Fruit fly (Drosophila melanogaster) whole organism, prepupa: ENCODE measurements around the gene Sgs5.

Experiments used
- Blimp-1 ChIP-seq: fragments of 200-800 bp; sonication (Bioruptor generic); optimal IDR thresholded peaks from 3 replicates; lab custom pipeline; 2017; ENCODE audit warnings: missing biosample characterization, missing genetic modification characterization, mild to moderate bottlenecking, moderate library complexity, missing genetic modification reagents
- CG10631 ChIP-seq: fragments of 200-800 bp; sonication (Bioruptor generic); optimal IDR thresholded peaks from 2 replicates; lab custom pipeline; 2016; ENCODE audit warnings: missing biosample characterization, missing genetic modification characterization
- CG10669 ChIP-seq: fragments of 200-800 bp; sonication (Bioruptor generic); optimal IDR thresholded peaks from 3 replicates; lab custom pipeline; 2018; ENCODE audit warnings: missing biosample characterization, mild to moderate bottlenecking, missing genetic modification characterization, moderate library complexity
- CG11294 ChIP-seq: fragments of 200-800 bp; sonication (Bioruptor generic); IDR thresholded peaks from 2 replicates; pipeline ENCODE4 v1.3.6; 2022; ENCODE audit warnings: missing biosample characterization, missing genetic modification characterization
- CG11762 ChIP-seq: fragments of 200-800 bp; sonication (Bioruptor generic); optimal IDR thresholded peaks from 3 replicates; lab custom pipeline; 2016; ENCODE audit warnings: missing biosample characterization, missing genetic modification characterization; ENCODE audit not compliant: insufficient read depth
- CG11902 ChIP-seq: fragments of 200-800 bp; sonication (Bioruptor generic); optimal IDR thresholded peaks from 3 replicates; lab custom pipeline; 2016; ENCODE audit warnings: missing biosample characterization, missing genetic modification characterization
- CG16779 ChIP-seq: fragments of 200-800 bp; sonication (Bioruptor generic); optimal IDR thresholded peaks from 3 replicates; lab custom pipeline; 2017; ENCODE audit warnings: missing biosample characterization, mild to moderate bottlenecking, missing genetic modification characterization
- CG31627 ChIP-seq: fragments of 200-800 bp; sonication (Bioruptor generic); optimal IDR thresholded peaks from 3 replicates; lab custom pipeline; 2016; ENCODE audit warnings: missing biosample characterization, missing genetic modification characterization
- CG32006 ChIP-seq: fragments of 200-800 bp; sonication (Bioruptor generic); optimal IDR thresholded peaks from 3 replicates; lab custom pipeline; 2017; ENCODE audit warnings: missing biosample characterization, mild to moderate bottlenecking, missing genetic modification characterization
- CG34406 ChIP-seq: fragments of 200-800 bp; sonication (Bioruptor generic); optimal IDR thresholded peaks from 3 replicates; lab custom pipeline; 2016; ENCODE audit warnings: missing biosample characterization, missing genetic modification characterization
- CG3919 ChIP-seq: fragments of 200-800 bp; sonication (Bioruptor generic); optimal IDR thresholded peaks from 3 replicates; lab custom pipeline; 2016; ENCODE audit warnings: missing biosample characterization, missing genetic modification characterization
- CG6163 ChIP-seq: fragments of 200-800 bp; sonication (Bioruptor generic); IDR thresholded peaks from 3 replicates; pipeline ENCODE4 v1.3.6; 2022; ENCODE audit warnings: missing biosample characterization, missing genetic modification characterization
- CG6792 ChIP-seq: fragments of 200-800 bp; sonication (Bioruptor generic); optimal IDR thresholded peaks from 3 replicates; lab custom pipeline; 2016; ENCODE audit warnings: missing biosample characterization, missing genetic modification characterization
- CG7368 ChIP-seq: fragments of 200-800 bp; sonication (Bioruptor generic); optimal IDR thresholded peaks from 3 replicates; lab custom pipeline; 2016; ENCODE audit warnings: missing biosample characterization, missing genetic modification characterization
- CG8119 ChIP-seq: fragments of 200-800 bp; sonication (Bioruptor generic); IDR thresholded peaks from 3 replicates; pipeline ENCODE4 v1.3.6; 2022; ENCODE audit warnings: missing biosample characterization, missing genetic modification characterization
- CG8319 ChIP-seq: fragments of 200-800 bp; sonication (Bioruptor generic); optimal IDR thresholded peaks from 3 replicates; lab custom pipeline; 2016; ENCODE audit warnings: missing biosample characterization, missing genetic modification characterization
- CG8632 ChIP-seq: fragments of 200-800 bp; sonication (Bioruptor generic); optimal IDR thresholded peaks from 3 replicates; lab custom pipeline; 2016; ENCODE audit warnings: missing biosample characterization, missing genetic modification characterization
- CG9139 ChIP-seq: fragments of 200-800 bp; sonication (Bioruptor generic); optimal IDR thresholded peaks from 3 replicates; lab custom pipeline; 2017; ENCODE audit warnings: missing biosample characterization, mild to moderate bottlenecking, missing genetic modification characterization
- Eip75B ChIP-seq: fragments of 200-800 bp; sonication (Bioruptor generic); optimal IDR thresholded peaks from 3 replicates; lab custom pipeline; 2016; ENCODE audit warnings: missing biosample characterization, missing genetic modification characterization
- Eip78C ChIP-seq: fragments of 200-800 bp; sonication (Bioruptor generic); peaks from one replicate; lab custom pipeline; 2016; ENCODE audit warnings: missing biosample characterization, missing genetic modification characterization
- Eip93F ChIP-seq: fragments of 200-800 bp; sonication (Bioruptor generic); optimal IDR thresholded peaks from 2 replicates; lab custom pipeline; 2016; ENCODE audit warnings: missing biosample characterization, mild to moderate bottlenecking, missing genetic modification characterization
- Ets96B ChIP-seq: fragments of 200-800 bp; optimal IDR thresholded peaks from 2 replicates; lab custom pipeline; 2019; ENCODE audit warnings: missing biosample characterization, mild to moderate bottlenecking, missing genetic modification characterization, moderate library complexity
- Hr4 ChIP-seq: fragments of 200-800 bp; sonication (Bioruptor generic); optimal IDR thresholded peaks from 3 replicates; lab custom pipeline; 2016; ENCODE audit warnings: missing biosample characterization, missing genetic modification characterization
- Lpt ChIP-seq: fragments of 200-800 bp; sonication (Bioruptor generic); optimal IDR thresholded peaks from 3 replicates; lab custom pipeline; 2016; ENCODE audit warnings: missing biosample characterization, missing genetic modification characterization
- Met ChIP-seq: fragments of 200-800 bp; sonication (Bioruptor generic); optimal IDR thresholded peaks from 3 replicates; lab custom pipeline; 2016; ENCODE audit warnings: missing biosample characterization, missing genetic modification characterization
- OdsH ChIP-seq: fragments of 200-800 bp; sonication (Bioruptor generic); optimal IDR thresholded peaks from 3 replicates; lab custom pipeline; 2016; ENCODE audit warnings: missing biosample characterization, missing genetic modification characterization
- Sox14 ChIP-seq: fragments of 200-800 bp; sonication (Bioruptor generic); optimal IDR thresholded peaks from 3 replicates; lab custom pipeline; 2016; ENCODE audit warnings: missing biosample characterization, missing genetic modification characterization
- dac ChIP-seq: fragments of 200-800 bp; sonication (Bioruptor generic); optimal IDR thresholded peaks from 2 replicates; lab custom pipeline; 2017; ENCODE audit warnings: missing biosample characterization, mild to moderate bottlenecking, missing genetic modification characterization
- dsx ChIP-seq: fragments of 200-800 bp; optimal IDR thresholded peaks from 3 replicates; lab custom pipeline; 2019; ENCODE audit warnings: missing biosample characterization, mild to moderate bottlenecking, missing genetic modification characterization, moderate library complexity; ENCODE audit not compliant: poor library complexity, severe bottlenecking
- eg ChIP-seq: fragments of 200-800 bp; sonication (Bioruptor generic); IDR thresholded peaks from 3 replicates; pipeline ENCODE4 v1.3.6; 2022; ENCODE audit warnings: missing biosample characterization, missing genetic modification characterization
- fkh ChIP-seq: fragments of 200-800 bp; sonication (Bioruptor generic); optimal IDR thresholded peaks from 3 replicates; lab custom pipeline; 2017; ENCODE audit warnings: missing biosample characterization, mild to moderate bottlenecking, missing genetic modification characterization, moderate library complexity
- lz ChIP-seq: fragments of 200-800 bp; sonication (Bioruptor generic); optimal IDR thresholded peaks from 3 replicates; lab custom pipeline; 2016; ENCODE audit warnings: missing biosample characterization, missing genetic modification characterization
- net ChIP-seq: fragments of 200-800 bp; sonication (Bioruptor generic); optimal IDR thresholded peaks from 3 replicates; lab custom pipeline; 2016; ENCODE audit warnings: missing biosample characterization, missing genetic modification characterization
- salr ChIP-seq, 2 experiments: fragments of 200-800 bp; sonication (Bioruptor generic); optimal IDR thresholded peaks; 3 replicates each; lab custom pipeline; 2016 to 2018; ENCODE audit warnings: missing biosample characterization in 2 of 2, missing genetic modification characterization in 2 of 2, mild to moderate bottlenecking in 1 of 2
- ss ChIP-seq, 2 experiments: fragments of 200-800 bp; sonication (Bioruptor generic); optimal IDR thresholded peaks; 2 replicates in 1 of 2; 3 replicates in 1 of 2; lab custom pipeline; 2017 to 2018; ENCODE audit warnings: mild to moderate bottlenecking in 2 of 2, missing biosample characterization in 2 of 2, missing genetic modification characterization in 2 of 2, moderate library complexity in 1 of 2
- svp ChIP-seq: fragments of 200-800 bp; sonication (Bioruptor generic); peaks from one replicate; lab custom pipeline; 2016; ENCODE audit warnings: missing biosample characterization, missing genetic modification characterization
- vri ChIP-seq: fragments of 200-800 bp; sonication (Bioruptor generic); optimal IDR thresholded peaks from 3 replicates; lab custom pipeline; 2016; ENCODE audit warnings: missing biosample characterization, mild to moderate bottlenecking, missing genetic modification characterization

The Sgs5 gene

DNA sequence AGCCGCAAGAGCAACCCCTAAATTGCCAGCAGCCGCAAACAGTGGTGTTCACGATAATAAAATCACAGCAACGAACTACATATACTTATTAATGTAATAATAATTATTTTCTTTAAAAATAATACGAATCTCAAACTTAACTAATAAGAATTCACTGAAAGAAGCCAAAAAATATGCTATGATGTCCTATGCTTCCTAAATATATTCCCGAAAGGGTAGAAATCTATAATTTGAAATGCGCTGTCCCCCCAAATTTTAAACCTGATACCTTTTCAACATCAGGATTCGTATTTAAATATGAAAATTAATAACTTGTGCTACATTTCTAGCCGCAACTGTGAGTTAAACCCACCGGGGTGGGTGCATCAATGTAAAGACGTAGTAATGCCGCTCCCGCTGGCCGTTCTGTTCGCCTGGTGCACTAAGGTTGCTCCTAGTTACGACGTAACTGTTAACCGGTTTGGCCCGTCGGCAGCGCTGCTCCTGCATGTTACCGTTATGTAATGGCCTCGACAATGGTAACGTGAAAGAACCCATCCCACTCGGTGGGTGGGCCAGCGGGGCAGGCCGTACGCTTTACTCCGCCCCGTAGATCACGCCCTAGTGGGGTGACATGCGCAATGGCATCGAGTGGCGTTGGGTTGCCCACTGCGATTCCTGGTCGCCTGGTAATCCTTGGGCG is 9.2 kb downstream of the Sgs5 start (continued):
- TF ChIP-seq fkh (GFP tag; lab: Kevin White, UChicago), result peak; percentile 10
- no peak for TF ChIP-seq Eip75B
- no peak for TF ChIP-seq Lpt (GFP tag; lab: Kevin White, UChicago)
- peak; percentile 24; the same call in 1 of the 2 replicates for TF ChIP-seq CG11294
- TF ChIP-seq svp, result peak; percentile 45
- TF ChIP-seq vri (GFP tag; lab: Kevin White, UChicago), result peak; percentile 64
- TF ChIP-seq Met (GFP tag; lab: Kevin White, UChicago), result peak; percentile 17
- TF ChIP-seq Hr4, result peak; percentile 22
- peak; percentile 12 for TF ChIP-seq CG11762 (GFP tag; lab: Kevin White, UChicago)
- TF ChIP-seq Eip93F (GFP tag; lab: Kevin White, UChicago), result no peak
- no peak for TF ChIP-seq CG8319 (GFP tag; lab: Kevin White, UChicago)
- TF ChIP-seq CG32006, result peak; percentile 73
- TF ChIP-seq CG16779 (tag; lab: Kevin White, UChicago), result peak; percentile 44
- peak; percentile 19 for TF ChIP-seq CG9139
- peak; percentile 55 for TF ChIP-seq CG10631
- no peak for TF ChIP-seq CG6163 (GFP tag; lab: Robert Waterston, UW)
- TF ChIP-seq CG8632 (GFP tag; lab: Kevin White, UChicago), result peak; percentile 33
- TF ChIP-seq CG6792, result peak; percentile 39
- peak; percentile 66 for TF ChIP-seq Ets96B (tag; lab: Kevin White, UChicago)
- peak; percentile 45; the same call in 1 of the 3 replicates for TF ChIP-seq eg
- peak; percentile 21 for TF ChIP-seq CG3919 (GFP tag; lab: Kevin White, UChicago)
- peak; percentile 56 for TF ChIP-seq CG34406 (GFP tag; lab: Kevin White, UChicago)
- peak; percentile 50 for TF ChIP-seq OdsH
- TF ChIP-seq CG11902 (GFP tag; lab: Kevin White, UChicago), result peak; percentile 11
- peak; percentile 12 for TF ChIP-seq Sox14 (GFP tag; lab: Kevin White, UChicago)
- no peak for TF ChIP-seq CG7368
- peak; percentile 51 for TF ChIP-seq CG8119
- TF ChIP-seq dsx (GFP tag; lab: Kevin White, UChicago), result peak; percentile 58
- TF ChIP-seq CG10669 (GFP tag; lab: Kevin White, UChicago), result peak; percentile 66
- TF ChIP-seq salr (GFP tag; optimal IDR thresholded peaks at IDR 0.05; lab: Kevin White, UChicago), result peak in 1 of 2 experiments; percentile 39
- peak; percentile 3 for TF ChIP-seq dac (GFP tag; lab: Kevin White, UChicago)
- peak; percentile 27 for TF ChIP-seq CG31627 (GFP tag; lab: Kevin White, UChicago)
- peak; percentile 88 for TF ChIP-seq Eip78C (GFP tag; lab: Kevin White, UChicago)
- TF ChIP-seq net (GFP tag; lab: Kevin White, UChicago), result peak; percentile 25

DNA sequence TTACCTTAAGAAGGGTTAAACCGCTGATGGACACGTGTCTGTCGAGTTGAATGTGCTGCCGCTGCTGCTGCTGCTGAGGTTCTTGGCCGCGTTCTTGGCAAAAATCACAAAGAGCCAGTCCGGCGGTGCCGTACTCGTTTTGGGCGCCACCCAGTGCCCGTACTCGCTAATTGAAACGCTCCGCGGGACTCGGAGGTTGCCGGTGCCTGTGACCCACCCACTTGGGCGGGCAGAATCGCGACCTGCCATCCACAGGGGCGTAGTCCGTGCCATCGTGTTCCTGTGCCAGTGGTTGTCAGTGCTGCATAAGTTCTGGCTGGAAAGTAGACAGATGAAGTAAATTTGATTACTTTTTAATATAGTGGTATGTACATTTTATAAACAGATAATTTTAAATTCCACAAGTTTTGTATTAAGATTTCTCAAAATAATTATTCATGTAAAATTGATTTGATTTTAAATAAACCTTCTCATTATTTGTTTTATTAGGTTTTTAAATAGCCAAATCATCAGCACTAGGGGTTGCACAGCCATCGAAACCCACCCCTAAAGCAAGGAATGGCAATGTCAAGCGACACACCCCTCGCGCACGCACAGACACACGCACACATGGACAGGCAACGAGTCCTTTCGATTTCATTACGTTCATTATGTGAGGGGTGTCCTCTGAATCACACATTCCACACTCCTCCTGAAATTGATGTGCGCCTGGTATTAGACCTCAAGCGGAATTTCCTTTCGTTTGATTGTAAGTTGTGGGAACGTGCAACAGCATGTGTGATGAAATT is 9.9 kb downstream of the Sgs5 start:
- TF ChIP-seq Blimp-1 (GFP tag; lab: Kevin White, UChicago) (no peak), Eip93F (GFP tag; lab: Kevin White, UChicago) (no peak), Eip78C (GFP tag; lab: Kevin White, UChicago) (peak; percentile 9), svp (no peak), ss (GFP tag; optimal IDR thresholded peaks at IDR 0.05; lab: Kevin White, UChicago) (peak; percentile 30 to 36), CG16779 (tag; lab: Kevin White, UChicago) (no peak)

DNA sequence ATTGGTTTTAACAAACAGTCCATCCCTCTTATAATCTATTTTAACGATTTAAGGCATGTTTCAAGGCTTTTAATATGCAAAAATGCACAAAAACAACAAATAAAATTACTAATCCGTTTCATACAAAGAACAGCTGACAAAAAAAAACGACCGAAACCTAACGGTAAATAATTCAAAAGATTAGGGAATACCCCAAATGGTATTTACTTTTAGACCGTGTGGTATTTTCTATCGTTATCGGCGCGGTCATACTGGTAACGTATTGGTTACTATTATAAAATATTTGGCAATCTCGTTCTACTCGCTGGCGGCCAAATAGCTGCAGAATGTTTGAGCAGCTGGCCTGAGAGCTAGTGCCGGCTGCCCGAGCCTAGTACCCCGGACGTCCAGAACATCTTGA is 10.7 kb downstream of the Sgs5 start, which contains the start of gene sll:
Gene sll (plus strand): TSS at position 235 of the 400 bp plus-strand sequence.
- TF ChIP-seq lz (GFP tag; lab: Kevin White, UChicago) (no peak), Eip78C (GFP tag; lab: Kevin White, UChicago) (peak; percentile 33), CG34406 (GFP tag; lab: Kevin White, UChicago) (no peak), fkh (GFP tag; lab: Kevin White, UChicago) (peak; percentile 77), OdsH (no peak)
